Worm (Caenorhabditis elegans) whole organism, L1 larva: ENCODE results near the gene B0303.16.

ENCODE experiments used
- C34B4.2 ChIP-seq: sonication (generic microtip); optimal IDR thresholded peaks from 2 replicates; lab custom pipeline; 2017; ENCODE audit warnings: mild to moderate bottlenecking, missing genetic modification characterization, missing compliant biosample characterization
- F16B12.6 ChIP-seq: fragments of 150-350 bp; optimal IDR thresholded peaks from 2 replicates; lab custom pipeline; 2014; ENCODE audit warnings: missing biosample characterization, missing genetic modification characterization
- Y116A8C.19 ChIP-seq: sonication (generic microtip); optimal IDR thresholded peaks from 2 replicates; lab custom pipeline; 2016; ENCODE audit warnings: missing compliant biosample characterization, missing genetic modification characterization, borderline replicate concordance
- aha-1 ChIP-seq: fragments of 150-350 bp; optimal IDR thresholded peaks from 2 replicates; lab custom pipeline; 2014; ENCODE audit warnings: missing biosample characterization, missing genetic modification characterization
- alr-1 ChIP-seq: fragments of 200-800 bp; sonication (Bioruptor generic); optimal IDR thresholded peaks from 2 replicates; lab custom pipeline; 2018; ENCODE audit warnings: borderline replicate concordance, mild to moderate bottlenecking, missing genetic modification characterization, missing compliant biosample characterization
- aly-2 ChIP-seq: fragments of 150-350 bp; optimal IDR thresholded peaks from 2 replicates; lab custom pipeline; 2014; ENCODE audit warnings: missing biosample characterization, missing genetic modification characterization
- ceh-63 ChIP-seq: fragments of 200-800 bp; sonication (Bioruptor generic); optimal IDR thresholded peaks from 2 replicates; lab custom pipeline; 2018; ENCODE audit warnings: mild to moderate bottlenecking, missing genetic modification characterization, missing compliant biosample characterization
- ceh-8 ChIP-seq: fragments of 200-800 bp; sonication (Bioruptor generic); optimal IDR thresholded peaks from 2 replicates; lab custom pipeline; 2018; ENCODE audit warnings: mild to moderate bottlenecking, missing genetic modification characterization, moderate library complexity, missing compliant biosample characterization
- ceh-90 ChIP-seq: sonication (generic microtip); optimal IDR thresholded peaks from 2 replicates; lab custom pipeline; 2016; ENCODE audit warnings: missing genetic modification characterization, missing compliant biosample characterization
- dpl-1 ChIP-seq, 3 experiments: fragments of 150-350 bp in 2 of 3; sonication (generic microtip) in 1 of 3; optimal IDR thresholded peaks; 2 replicates each; lab custom pipeline; 2014 to 2017; ENCODE audit warnings: missing biosample characterization in 3 of 3, missing genetic modification characterization in 3 of 3, missing genetic modification reagents in 3 of 3
- dsc-1 ChIP-seq: sonication (generic microtip); optimal IDR thresholded peaks from 2 replicates; lab custom pipeline; 2016; ENCODE audit warnings: mild to moderate bottlenecking, missing genetic modification characterization, missing compliant biosample characterization
- efl-1 ChIP-seq, 4 experiments: fragments of 150-350 bp; optimal IDR thresholded peaks in 3 of 4; peaks in 1 of 4; 1 replicate in 1 of 4; 2 replicates in 3 of 4; lab custom pipeline; 2014; ENCODE audit warnings: missing biosample characterization in 2 of 4, missing genetic modification characterization in 2 of 4, missing genetic modification reagents in 2 of 4
- egl-13 ChIP-seq: sonication (generic microtip); optimal IDR thresholded peaks from 2 replicates; lab custom pipeline; 2016; ENCODE audit warnings: missing genotype, missing genetic modification reagents, missing genetic modification characterization, missing compliant biosample characterization
- elt-2 ChIP-seq: sonication (generic microtip); optimal IDR thresholded peaks from 2 replicates; lab custom pipeline; 2016; ENCODE audit warnings: missing genetic modification characterization, mild to moderate bottlenecking, inconsistent platforms, missing compliant biosample characterization, missing genetic modification reagents
- fkh-8 ChIP-seq: sonication (generic microtip); optimal IDR thresholded peaks from 2 replicates; lab custom pipeline; 2016; ENCODE audit warnings: mild to moderate bottlenecking, missing genetic modification characterization, missing compliant biosample characterization
- fos-1 ChIP-seq: fragments of 150-350 bp; optimal IDR thresholded peaks from 2 replicates; lab custom pipeline; 2014; ENCODE audit warnings: missing biosample characterization, missing genetic modification characterization
- hpl-2 ChIP-seq: fragments of 150-350 bp; optimal IDR thresholded peaks from 2 replicates; lab custom pipeline; 2014; ENCODE audit warnings: missing biosample characterization, missing genetic modification reagents, missing genetic modification characterization
- isw-1 ChIP-seq: fragments of 200-800 bp; sonication (Bioruptor generic); IDR thresholded peaks from 2 replicates; pipeline ENCODE4 v1.3.6; 2022; ENCODE audit warnings: missing genetic modification characterization, missing compliant biosample characterization
- lin-13 ChIP-seq: fragments of 150-350 bp; optimal IDR thresholded peaks from 2 replicates; lab custom pipeline; 2014; ENCODE audit warnings: missing biosample characterization, missing genetic modification reagents, missing genetic modification characterization
- lin-14 ChIP-seq: fragments of 200-800 bp; sonication (Bioruptor generic); optimal IDR thresholded peaks from 2 replicates; lab custom pipeline; 2018; ENCODE audit warnings: mild to moderate bottlenecking, missing genetic modification characterization, moderate library complexity, missing compliant biosample characterization
- lin-15B ChIP-seq: fragments of 150-350 bp; sonication (generic microtip); optimal IDR thresholded peaks from 3 replicates; lab custom pipeline; 2014; ENCODE audit warnings: missing biosample characterization, missing genetic modification characterization
- lin-39 ChIP-seq: fragments of 150-350 bp; optimal IDR thresholded peaks from 2 replicates; lab custom pipeline; 2014; ENCODE audit warnings: missing biosample characterization, missing genetic modification reagents, missing genetic modification characterization
- lir-3 ChIP-seq: sonication (generic microtip); optimal IDR thresholded peaks from 2 replicates; lab custom pipeline; 2016; ENCODE audit warnings: mild to moderate bottlenecking, missing genetic modification characterization, moderate library complexity, missing compliant biosample characterization; ENCODE audit not compliant: poor library complexity
- mdl-1 ChIP-seq, 2 experiments: fragments of 150-350 bp; optimal IDR thresholded peaks; 2 replicates each; lab custom pipeline; 2014 to 2017; ENCODE audit warnings: missing biosample characterization in 2 of 2, missing genetic modification characterization in 2 of 2, inconsistent platforms in 1 of 2
- mef-2 ChIP-seq: fragments of 150-350 bp; optimal IDR thresholded peaks from 2 replicates; lab custom pipeline; 2014; ENCODE audit warnings: missing biosample characterization, missing genetic modification characterization
- mep-1 ChIP-seq: fragments of 150-350 bp; optimal IDR thresholded peaks from 2 replicates; lab custom pipeline; 2014; ENCODE audit warnings: missing biosample characterization, missing genetic modification characterization
- nhr-19 ChIP-seq: fragments of 200-800 bp; sonication (Bioruptor generic); conservative IDR thresholded peaks from 2 replicates; pipeline ENCODE4 v1.3.6; 2022; ENCODE audit warnings: missing genetic modification characterization, missing compliant biosample characterization
- nhr-237 ChIP-seq: fragments of 150-350 bp; optimal IDR thresholded peaks from 2 replicates; lab custom pipeline; 2014; ENCODE audit warnings: missing biosample characterization, missing genetic modification characterization
- nhr-47 ChIP-seq: sonication (generic microtip); optimal IDR thresholded peaks from 2 replicates; lab custom pipeline; 2016; ENCODE audit warnings: mild to moderate bottlenecking, missing genetic modification characterization, moderate library complexity, missing compliant biosample characterization
- nhr-71 ChIP-seq: sonication (generic microtip); optimal IDR thresholded peaks from 2 replicates; lab custom pipeline; 2016; ENCODE audit warnings: mild to moderate bottlenecking, missing genetic modification characterization, moderate library complexity, missing compliant biosample characterization
- nhr-76 ChIP-seq: sonication (generic microtip); optimal IDR thresholded peaks from 2 replicates; lab custom pipeline; 2017; ENCODE audit warnings: missing biosample characterization, missing genetic modification characterization
- nhr-85 ChIP-seq: sonication (generic microtip); peaks from one replicate; lab custom pipeline; 2016; ENCODE audit warnings: missing genetic modification characterization, inconsistent platforms, missing compliant biosample characterization
- nhr-90 ChIP-seq: sonication (generic microtip); optimal IDR thresholded peaks from 2 replicates; lab custom pipeline; 2016; ENCODE audit warnings: mild to moderate bottlenecking, missing genetic modification characterization, missing compliant biosample characterization; ENCODE audit not compliant: poor library complexity
- pax-3 ChIP-seq: fragments of 200-800 bp; sonication (Bioruptor generic); optimal IDR thresholded peaks from 2 replicates; lab custom pipeline; 2018; ENCODE audit warnings: mild to moderate bottlenecking, missing genetic modification characterization, moderate library complexity, missing compliant biosample characterization
- pqm-1 ChIP-seq: sonication (generic microtip); optimal IDR thresholded peaks from 3 replicates; lab custom pipeline; 2017; ENCODE audit warnings: missing biosample characterization, missing genetic modification characterization
- rnt-1 ChIP-seq: sonication (generic microtip); optimal IDR thresholded peaks from 2 replicates; lab custom pipeline; 2016; ENCODE audit warnings: mild to moderate bottlenecking, missing genetic modification characterization, moderate library complexity, missing compliant biosample characterization
- snpc-4 ChIP-seq: fragments of 150-350 bp; optimal IDR thresholded peaks from 2 replicates; lab custom pipeline; 2014; ENCODE audit warnings: missing biosample characterization, missing genetic modification characterization
- snu-23 ChIP-seq: sonication (generic microtip); optimal IDR thresholded peaks from 2 replicates; lab custom pipeline; 2016; ENCODE audit warnings: missing genetic modification characterization, missing compliant biosample characterization
- sox-4 ChIP-seq: sonication (generic microtip); optimal IDR thresholded peaks from 2 replicates; lab custom pipeline; 2016; ENCODE audit warnings: missing genetic modification characterization, missing compliant biosample characterization
- swsn-7 ChIP-seq: sonication (generic microtip); optimal IDR thresholded peaks from 2 replicates; lab custom pipeline; 2016; ENCODE audit warnings: missing genetic modification characterization, missing compliant biosample characterization
- tbx-2 ChIP-seq: sonication (generic microtip); optimal IDR thresholded peaks from 2 replicates; lab custom pipeline; 2016; ENCODE audit warnings: missing genetic modification characterization, missing compliant biosample characterization
- unc-130 ChIP-seq: fragments of 150-350 bp; optimal IDR thresholded peaks from 2 replicates; lab custom pipeline; 2017; ENCODE audit warnings: missing biosample characterization, missing genetic modification characterization, inconsistent platforms
- unc-62 ChIP-seq: fragments of 150-350 bp; optimal IDR thresholded peaks from 2 replicates; lab custom pipeline; 2014; ENCODE audit warnings: missing biosample characterization, missing genetic modification reagents, missing genetic modification characterization
- unc-86 ChIP-seq: sonication (generic microtip); optimal IDR thresholded peaks from 2 replicates; lab custom pipeline; 2016; ENCODE audit warnings: missing genetic modification characterization, missing compliant biosample characterization
- unc-98 ChIP-seq: fragments of 200-800 bp; sonication (Bioruptor generic); IDR thresholded peaks from 2 replicates; pipeline ENCODE4 v1.3.6; 2022; ENCODE audit warnings: missing genetic modification characterization, missing compliant biosample characterization
- xbp-1 ChIP-seq: sonication (generic microtip); optimal IDR thresholded peaks from 2 replicates; lab custom pipeline; 2016; ENCODE audit warnings: missing genetic modification characterization, missing compliant biosample characterization
- zag-1 ChIP-seq: fragments of 150-350 bp; optimal IDR thresholded peaks from 2 replicates; lab custom pipeline; 2014; ENCODE audit warnings: missing biosample characterization, missing genetic modification characterization
- ztf-11 ChIP-seq, 2 experiments: sonication (generic microtip); optimal IDR thresholded peaks; 2 replicates each; lab custom pipeline; 2016 to 2017; ENCODE audit warnings: missing genetic modification characterization in 2 of 2, missing biosample characterization in 1 of 2, missing compliant biosample characterization in 1 of 2
- ztf-4 ChIP-seq: fragments of 150-350 bp; optimal IDR thresholded peaks from 2 replicates; lab custom pipeline; 2014; ENCODE audit warnings: missing biosample characterization, missing genetic modification characterization

The B0303.16 gene

DNA sequence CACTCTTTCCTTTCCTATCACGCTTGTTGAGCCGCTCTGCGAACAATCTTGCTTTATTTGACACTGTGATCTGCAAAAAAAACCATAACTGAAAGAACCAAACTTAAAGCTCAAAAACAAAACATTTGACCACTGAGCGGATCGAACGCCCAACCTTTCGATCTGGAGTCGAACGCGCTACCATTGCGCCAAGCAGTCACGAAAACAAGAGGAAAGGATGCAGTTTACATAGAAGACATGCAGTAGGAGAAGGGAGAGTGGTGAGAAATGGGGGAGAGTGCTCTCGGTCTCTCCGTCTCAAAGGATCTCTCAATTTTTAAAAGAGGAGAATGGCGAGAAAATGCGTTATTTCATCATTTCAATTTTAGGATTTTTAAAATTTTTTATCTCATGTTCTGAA, 26.5 kb upstream of the B0303.16 start (continued):
- TF ChIP-seq lin-39 (no peak), pax-3 (tag; lab: Kevin White, UChicago) (peak; percentile 44), pqm-1 (tag; lab: Kevin White, UChicago) (no peak), mdl-1 (tag; optimal IDR thresholded peaks at IDR 0.05; lab: Kevin White, UChicago) (peak in 1 of 2 experiments; percentile 60), ceh-8 (GFP tag; lab: Kevin White, UChicago) (peak; percentile 54), lin-13 (peak; percentile 42)

DNA sequence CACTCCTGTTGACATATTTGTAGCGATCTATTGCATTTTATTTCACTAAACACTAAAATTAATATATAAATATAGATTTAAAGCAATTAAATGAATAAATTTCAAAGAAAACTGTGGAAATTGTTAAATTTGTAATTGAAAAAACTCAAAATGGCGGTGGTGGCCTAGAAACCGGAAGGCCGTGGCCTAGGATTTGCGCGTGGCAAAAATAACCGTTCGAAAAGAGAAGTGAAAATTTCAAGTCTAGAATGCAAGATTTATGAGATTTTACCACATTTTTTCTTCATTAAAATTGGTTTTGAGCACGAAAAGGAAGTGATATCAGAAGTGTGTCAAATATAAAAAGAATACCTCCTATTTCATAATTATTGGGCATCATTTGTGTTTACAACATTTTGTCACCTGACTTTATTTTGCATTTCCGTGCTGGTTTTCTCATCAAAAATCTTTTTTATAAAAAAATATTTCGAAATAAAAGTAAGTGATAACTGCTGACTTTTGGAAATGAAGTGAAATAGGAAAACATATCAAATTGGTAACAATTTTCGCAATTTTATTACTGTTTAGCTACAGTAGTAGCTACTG, 21.1 kb upstream of the B0303.16 start, which contains the start of gene fli-1:
Gene fli-1, minus strand, starts transcription at position 58 of the 585 bp plus-strand sequence.
- TF ChIP-seq xbp-1 (tag; lab: Kevin White, UChicago): no peak
- no peak for TF ChIP-seq zag-1
- TF ChIP-seq fkh-8 (tag; lab: Kevin White, UChicago): peak; percentile 11
- TF ChIP-seq snu-23 (GFP tag; lab: Kevin White, UChicago): peak; percentile 28
- peak; percentile 45 for TF ChIP-seq nhr-47 (tag; lab: Kevin White, UChicago)
- TF ChIP-seq nhr-237 (tag; lab: Kevin White, UChicago): no peak
- TF ChIP-seq fos-1 (tag; lab: Kevin White, UChicago): no peak
- TF ChIP-seq lir-3 (tag; lab: Kevin White, UChicago): peak; percentile 38
- TF ChIP-seq egl-13 (tag; lab: Kevin White, UChicago): no peak
- peak; percentile 5 for TF ChIP-seq swsn-7
- no peak for TF ChIP-seq nhr-19
- TF ChIP-seq ztf-11 (tag; optimal IDR thresholded peaks at IDR 0.05; lab: Kevin White, UChicago): peak in 1 of 2 experiments; percentile 14
- TF ChIP-seq alr-1 (tag; lab: Kevin White, UChicago): no peak
- TF ChIP-seq snpc-4 (tag; lab: Kevin White, UChicago): no peak
- no peak for TF ChIP-seq unc-62 (GFP tag; lab: Kevin White, UChicago)
- peak; percentile 3 for TF ChIP-seq dsc-1 (tag; lab: Kevin White, UChicago)
- TF ChIP-seq lin-13: no peak
- no peak for TF ChIP-seq isw-1 (GFP tag; lab: Robert Waterston, UW)
- TF ChIP-seq tbx-2 (tag; lab: Kevin White, UChicago): no peak
- no peak for TF ChIP-seq aha-1 (tag; lab: Kevin White, UChicago)
- TF ChIP-seq ceh-63 (GFP tag; lab: Kevin White, UChicago): no peak
- TF ChIP-seq efl-1 (optimal IDR thresholded peaks at IDR 0.05; lab: Kevin White, UChicago): peak; percentile 0 to 40
- TF ChIP-seq efl-1 (GFP tag; optimal IDR thresholded peaks at IDR 0.05 in 1 of 2; lab: Kevin White, UChicago): peak; percentile 36 to 42
- TF ChIP-seq rnt-1 (tag; lab: Kevin White, UChicago): peak; percentile 77
- TF ChIP-seq elt-2 (tag; lab: Kevin White, UChicago): no peak
- no peak for TF ChIP-seq Y116A8C.19 (tag; lab: Kevin White, UChicago)
- no peak for TF ChIP-seq unc-86 (tag; lab: Kevin White, UChicago)
- TF ChIP-seq ztf-4 (tag; lab: Kevin White, UChicago): no peak
- TF ChIP-seq ceh-90 (tag; lab: Kevin White, UChicago): peak; percentile 60
- TF ChIP-seq dpl-1 (GFP tag; optimal IDR thresholded peaks at IDR 0.05; lab: Kevin White, UChicago): peak in 1 of 3 experiments; percentile 36
- no peak for TF ChIP-seq nhr-76 (tag; lab: Kevin White, UChicago)
- no peak for TF ChIP-seq C34B4.2 (tag; lab: Kevin White, UChicago)
- no peak for TF ChIP-seq hpl-2 (GFP tag; lab: Kevin White, UChicago)
- TF ChIP-seq unc-98 (GFP tag; lab: Robert Waterston, UW): 0 out of 2 replicates have a peak, but pooled peaks have one; percentile 13
- no peak for TF ChIP-seq aly-2 (tag; lab: Kevin White, UChicago)
- TF ChIP-seq mef-2 (tag; lab: Kevin White, UChicago): no peak
- TF ChIP-seq pax-3 (tag; lab: Kevin White, UChicago): no peak
- TF ChIP-seq pqm-1 (tag; lab: Kevin White, UChicago): no peak
- no peak for TF ChIP-seq F16B12.6 (tag; lab: Kevin White, UChicago)
- no peak for TF ChIP-seq lin-15B (tag; lab: Kevin White, UChicago)
- no peak for TF ChIP-seq unc-130 (tag; lab: Kevin White, UChicago)
- peak; percentile 42 for TF ChIP-seq nhr-71 (tag; lab: Kevin White, UChicago)
- peak; percentile 35 for TF ChIP-seq nhr-90
- TF ChIP-seq nhr-85 (tag; lab: Kevin White, UChicago): no peak
- peak; percentile 82 for TF ChIP-seq lin-14 (GFP tag; lab: Kevin White, UChicago)
- no peak for TF ChIP-seq mdl-1 (tag; optimal IDR thresholded peaks at IDR 0.05; lab: Kevin White, UChicago)
- TF ChIP-seq sox-4 (tag; lab: Kevin White, UChicago): no peak
- peak; percentile 44 for TF ChIP-seq mep-1 (tag; lab: Kevin White, UChicago)
